Fruit fly (Drosophila melanogaster) whole organism, wandering third instar larva: ENCODE measurements around the gene beat-VII.

ENCODE experiments used
- Abd-B ChIP-seq: fragments of >200 bp; optimal IDR thresholded peaks from 2 replicates; lab custom pipeline; 2017; ENCODE audit warnings: missing biosample characterization, missing genetic modification characterization
- Hr78 ChIP-seq: fragments of >200 bp; optimal IDR thresholded peaks from 2 replicates; lab custom pipeline; 2017; ENCODE audit warnings: missing biosample characterization, missing genetic modification characterization
- Hr83 ChIP-seq: fragments of 200-300 bp; sonication (Bioruptor generic); optimal IDR thresholded peaks from 2 replicates; lab custom pipeline; 2016; ENCODE audit warnings: missing biosample characterization, mild to moderate bottlenecking, missing genetic modification characterization, moderate library complexity; ENCODE audit not compliant: poor library complexity, severe bottlenecking
- Mio ChIP-seq: sonication (Bioruptor generic); optimal IDR thresholded peaks from 2 replicates; lab custom pipeline; 2016; ENCODE audit warnings: missing biosample characterization, missing genetic modification characterization
- Myc ChIP-seq: fragments of >200 bp; optimal IDR thresholded peaks from 2 replicates; lab custom pipeline; 2017
- OdsH ChIP-seq: fragments of 200-800 bp; sonication (Bioruptor generic); optimal IDR thresholded peaks from 2 replicates; lab custom pipeline; 2016; ENCODE audit warnings: missing biosample characterization, mild to moderate bottlenecking, missing genetic modification characterization
- Rel ChIP-seq, 2 experiments: fragments of 200-800 bp; sonication (Bioruptor generic) in 1 of 2; optimal IDR thresholded peaks; 2 replicates in 1 of 2; 3 replicates in 1 of 2; lab custom pipeline; 2016 to 2019; ENCODE audit warnings: mild to moderate bottlenecking in 2 of 2, missing biosample characterization in 2 of 2, missing genetic modification characterization in 2 of 2, moderate library complexity in 1 of 2
- Vsx2 ChIP-seq: fragments of 200-300, 225-300 bp; sonication (Bioruptor generic); optimal IDR thresholded peaks from 2 replicates; lab custom pipeline; 2018; ENCODE audit warnings: missing biosample characterization, missing genetic modification characterization; ENCODE audit not compliant: partially characterized antibody
- ey ChIP-seq: fragments of 200-800 bp; sonication (Bioruptor generic); optimal IDR thresholded peaks from 2 replicates; lab custom pipeline; 2016; ENCODE audit warnings: missing biosample characterization, missing genetic modification characterization
- lola ChIP-seq: fragments of >200 bp; optimal IDR thresholded peaks from 2 replicates; lab custom pipeline; 2017; ENCODE audit warnings: missing biosample characterization, missing genetic modification characterization
- psq ChIP-seq: fragments of 200-800 bp; sonication (Bioruptor generic); optimal IDR thresholded peaks from 3 replicates; lab custom pipeline; 2017; ENCODE audit warnings: missing biosample characterization, mild to moderate bottlenecking, missing genetic modification characterization, moderate library complexity

dm6 chr3R:26633010-26633409 lies 48.8 kb downstream of the beat-VII start:
- no peak for TF ChIP-seq psq (GFP tag; lab: Kevin White, UChicago)
- no peak for TF ChIP-seq lola
- no peak for TF ChIP-seq Hr78 (GFP tag; lab: Kevin White, UChicago)
- no peak for TF ChIP-seq Abd-B (GFP tag; lab: Kevin White, UChicago)
- TF ChIP-seq Mio (GFP tag; lab: Kevin White, UChicago): no peak
- TF ChIP-seq Rel (GFP tag; optimal IDR thresholded peaks at IDR 0.05; lab: Kevin White, UChicago): no peak
- TF ChIP-seq Rel (tag; optimal IDR thresholded peaks at IDR 0.05; lab: Kevin White, UChicago): no peak
- no peak for TF ChIP-seq Vsx2
- TF ChIP-seq Hr83 (GFP tag; lab: Kevin White, UChicago): no peak
- no peak for TF ChIP-seq ey (GFP tag; lab: Kevin White, UChicago)
- no peak for TF ChIP-seq OdsH (GFP tag; lab: Kevin White, UChicago)
- TF ChIP-seq Myc (lab: Kevin White, UChicago): no peak
